Fruit fly (Drosophila melanogaster) whole organism, embryonic: Measurements from ENCODE around the gene CG9114.

Experiments
- BEAF-32 ChIP-seq: fragments of 200-800 bp; sonication (Bioruptor generic); optimal IDR thresholded peaks from 3 replicates; lab custom pipeline; 2017; ENCODE audit warnings: missing biosample characterization, missing genetic modification characterization, mild to moderate bottlenecking, moderate library complexity, missing genetic modification reagents
- C15 ChIP-seq: fragments of 200-800 bp; sonication (Bioruptor generic); IDR thresholded peaks from 3 replicates; pipeline ENCODE4 v1.3.6; 2022; ENCODE audit warnings: missing biosample characterization, missing genetic modification characterization
- CG1792 ChIP-seq: fragments of 200-800 bp; sonication (Bioruptor generic); optimal IDR thresholded peaks from 2 replicates; lab custom pipeline; 2016; ENCODE audit warnings: missing biosample characterization, missing genetic modification characterization
- CG3838 ChIP-seq: fragments of 200-800 bp; sonication (Bioruptor generic); optimal IDR thresholded peaks from 3 replicates; lab custom pipeline; 2016; ENCODE audit warnings: missing biosample characterization, missing genetic modification characterization
- CG4707 ChIP-seq: fragments of 200-800 bp; sonication (Bioruptor generic); optimal IDR thresholded peaks from 2 replicates; lab custom pipeline; 2018; ENCODE audit warnings: missing biosample characterization, mild to moderate bottlenecking, missing genetic modification characterization, moderate library complexity
- CG6175 ChIP-seq: fragments of 200-800 bp; sonication (Bioruptor generic); IDR thresholded peaks from 3 replicates; pipeline ENCODE4 v1.3.6; 2022; ENCODE audit warnings: missing biosample characterization, missing genetic modification characterization
- CG6813 ChIP-seq: fragments of 200-800 bp; sonication (Bioruptor generic); optimal IDR thresholded peaks from 2 replicates; lab custom pipeline; 2017; ENCODE audit warnings: missing biosample characterization, missing genetic modification characterization, mild to moderate bottlenecking, moderate library complexity, missing genetic modification reagents
- Hmr ChIP-seq: fragments of 200-800 bp; sonication (Bioruptor generic); optimal IDR thresholded peaks from 3 replicates; lab custom pipeline; 2017; ENCODE audit warnings: mild to moderate bottlenecking, missing biosample characterization, missing genetic modification reagents, missing genetic modification characterization
- NFAT ChIP-seq: fragments of 200-800 bp; sonication (Bioruptor generic); IDR thresholded peaks from 2 replicates; pipeline ENCODE4 v1.3.6; 2022; ENCODE audit warnings: missing biosample characterization, missing genetic modification characterization
- grau ChIP-seq: fragments of 200-800 bp; optimal IDR thresholded peaks from 3 replicates; lab custom pipeline; 2019; ENCODE audit warnings: missing biosample characterization, mild to moderate bottlenecking, missing genetic modification characterization, moderate library complexity
- ssp ChIP-seq: fragments of 200-800 bp; sonication (Bioruptor generic); IDR thresholded peaks from 2 replicates; pipeline ENCODE4 v1.3.6; 2022; ENCODE audit warnings: missing biosample characterization, missing genetic modification characterization

- TF ChIP-seq Hmr (GFP tag; lab: Kevin White, UChicago), result no peak
- TF ChIP-seq CG6813 (GFP tag; lab: Kevin White, UChicago), result no peak
- no peak for TF ChIP-seq CG1792 (GFP tag; lab: Kevin White, UChicago)
- TF ChIP-seq CG6175, result no peak
- TF ChIP-seq CG4707 (GFP tag; lab: Kevin White, UChicago), result no peak
- TF ChIP-seq grau (tag; lab: Kevin White, UChicago), result no peak
- no peak for TF ChIP-seq CG3838 (GFP tag; lab: Kevin White, UChicago)
- no peak for TF ChIP-seq ssp (GFP tag; lab: Robert Waterston, UW)
- no peak for TF ChIP-seq NFAT
- no peak for TF ChIP-seq BEAF-32 (GFP tag; lab: Kevin White, UChicago)
- TF ChIP-seq C15 (GFP tag; lab: Robert Waterston, UW), result no peak
Observed at dm6 chrX:15312882-15313154, 20.1 kb downstream of the CG9114 start.
